Worm (Caenorhabditis elegans): ENCODE results near the gene acr-12.

Gene acr-12

DNA sequence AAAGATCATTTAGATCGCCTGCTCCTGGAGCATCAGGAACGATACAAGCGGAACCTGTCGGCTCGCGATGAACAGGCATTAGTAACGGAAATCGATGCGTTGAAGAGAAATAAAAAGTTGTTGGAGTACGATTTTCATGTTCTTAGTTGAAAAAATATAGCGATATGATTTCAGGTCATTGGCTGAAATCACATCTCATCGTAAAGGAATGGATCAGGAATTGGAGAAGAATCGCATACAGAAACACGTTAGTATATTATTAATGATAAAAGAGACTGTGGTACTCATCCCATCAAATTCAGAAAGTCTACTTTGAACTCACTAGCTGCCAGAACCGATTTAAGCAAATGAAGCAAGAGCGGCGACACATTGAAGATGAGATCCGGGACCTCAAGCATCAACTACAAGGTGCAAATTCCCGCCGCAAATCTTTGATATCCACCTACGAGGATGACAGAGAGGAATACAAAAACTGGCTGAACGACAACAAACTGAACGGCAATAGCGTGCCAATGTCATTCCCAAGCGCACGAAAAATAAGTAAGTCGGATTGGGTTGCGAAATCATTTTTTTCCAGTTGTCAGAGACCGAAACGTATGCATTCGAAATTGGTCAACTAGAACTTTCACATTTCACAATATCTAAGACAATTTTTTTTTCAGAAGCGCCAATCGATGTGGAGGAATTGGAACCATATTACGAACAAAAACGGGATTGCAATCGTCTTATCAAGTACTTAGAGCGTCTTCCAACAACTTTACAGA lies 2.5 kb upstream of the acr-12 start:
- TF ChIP-seq aly-2 (tag; optimal IDR thresholded peaks at IDR 0.05): no peak
- TF ChIP-seq jun-1 (tag; optimal IDR thresholded peaks at IDR 0.05): no peak
- no peak for TF ChIP-seq dve-1 (tag; optimal IDR thresholded peaks at IDR 0.05; ENCODE audit: insufficient read depth)
- TF ChIP-seq unc-62 (GFP tag; optimal IDR thresholded peaks at IDR 0.05 in 1 of 2): peak in 1 of 2 experiments; percentile 92
- no peak for TF ChIP-seq unc-62 (tag; optimal IDR thresholded peaks at IDR 0.05)

DNA sequence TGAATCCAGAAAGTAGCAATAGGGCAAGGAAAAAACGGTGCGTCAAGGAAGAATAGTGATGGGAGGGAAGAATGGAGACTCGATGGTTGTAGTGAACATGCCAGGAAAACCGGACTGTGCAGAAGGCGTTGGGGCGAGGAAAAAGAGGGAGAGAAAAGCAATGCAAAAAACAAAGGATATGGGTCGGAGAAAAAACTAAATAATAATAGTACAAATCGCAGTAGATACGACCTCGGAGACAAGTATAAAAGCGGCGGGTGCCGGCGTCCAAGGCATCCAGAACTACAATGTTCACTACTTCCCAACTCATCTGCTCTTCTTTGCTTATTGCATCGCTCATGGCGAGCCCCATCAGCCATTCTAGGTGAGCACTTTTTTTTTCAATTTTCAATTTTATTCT lies 4.1 kb downstream of the acr-12 start, which contains the start of gene R01E6.5:
TSS of gene R01E6.5 (plus strand) at position 301 of the 400 bp plus-strand sequence.
- TF ChIP-seq snpc-4 (tag; optimal IDR thresholded peaks at IDR 0.05): no peak
- TF ChIP-seq dmd-8 (GFP tag; IDR thresholded peaks at IDR 0.05): no peak
- TF ChIP-seq egl-43 (GFP tag; IDR thresholded peaks at IDR 0.05): no peak
- no peak for TF ChIP-seq ztf-11 (tag; optimal IDR thresholded peaks at IDR 0.05)
- no peak for TF ChIP-seq fos-1 (tag; optimal IDR thresholded peaks at IDR 0.05)

DNA sequence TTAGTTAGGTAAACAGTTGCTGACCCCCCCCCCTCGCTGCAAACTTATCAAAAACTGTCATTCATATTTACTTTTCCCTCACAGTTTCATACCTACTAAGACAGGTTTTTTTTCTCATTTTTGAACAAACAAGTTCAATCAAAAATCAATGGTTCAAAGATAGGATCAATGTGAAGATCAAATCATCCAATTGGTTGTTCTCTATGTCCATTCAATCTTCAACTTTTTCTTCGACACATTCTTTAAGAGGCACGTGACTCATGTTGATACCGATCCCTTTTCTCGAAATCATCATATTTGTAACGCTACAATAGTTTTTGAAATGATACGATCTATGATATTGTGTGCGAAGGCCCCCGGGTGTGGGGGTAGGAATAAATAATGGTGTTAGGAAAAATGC lies 7.0 kb downstream of the acr-12 start:
- TF ChIP-seq mdl-1 (tag; optimal IDR thresholded peaks at IDR 0.05) (peak in 1 of 2 experiments; percentile 51), nhr-11 (tag; optimal IDR thresholded peaks at IDR 0.05) (peak; percentile 13), hlh-11 (tag; optimal IDR thresholded peaks at IDR 0.05) (peak; percentile 61), spr-1 (tag; optimal IDR thresholded peaks at IDR 0.05) (no peak), dmd-9 (GFP tag; IDR thresholded peaks at IDR 0.05) (no peak), mep-1 (tag; optimal IDR thresholded peaks at IDR 0.05) (peak; percentile 18), sdz-12 (GFP tag; optimal IDR thresholded peaks at IDR 0.05) (no peak), ZK546.5 (tag; optimal IDR thresholded peaks at IDR 0.05) (no peak), dmd-6 (GFP tag; IDR thresholded peaks at IDR 0.05) (peak; percentile 58), nhr-28 (tag; optimal IDR thresholded peaks at IDR 0.05) (peak; percentile 76), zfp-3 (GFP tag; conservative IDR thresholded peaks at IDR 0.05) (no peak), zag-1 (tag; optimal IDR thresholded peaks at IDR 0.05) (no peak), nhr-25 (tag; optimal IDR thresholded peaks at IDR 0.05; ENCODE audit: borderline replicate concordance, insufficient read depth) (no peak), Y75B8A.6 (GFP tag; IDR thresholded peaks at IDR 0.05) (no peak), zip-11 (GFP tag; IDR thresholded peaks at IDR 0.05) (no peak), set-16 (GFP tag; IDR thresholded peaks at IDR 0.05) (no peak), unc-62 (GFP tag; optimal IDR thresholded peaks at IDR 0.05 in 1 of 2) (peak in 1 of 2 experiments; percentile 96), unc-62 (tag; optimal IDR thresholded peaks at IDR 0.05) (no peak), zfp-2 (tag; optimal IDR thresholded peaks at IDR 0.05) (no peak), nhr-10 (tag; optimal IDR thresholded peaks at IDR 0.05) (peak; percentile 13), F10B5.3 (tag; optimal IDR thresholded peaks at IDR 0.05) (no peak), ceh-82 (tag; optimal IDR thresholded peaks at IDR 0.05) (no peak), hlh-30 (tag; optimal IDR thresholded peaks at IDR 0.05; ENCODE audit: insufficient read depth) (peak; percentile 52), dve-1 (tag; optimal IDR thresholded peaks at IDR 0.05; ENCODE audit: insufficient read depth) (peak; percentile 68), nhr-48 (tag; optimal IDR thresholded peaks at IDR 0.05) (no peak), mxl-3 (GFP tag; optimal IDR thresholded peaks at IDR 0.05) (no peak), duxl-1 (tag; optimal IDR thresholded peaks at IDR 0.05; ENCODE audit: poor library complexity) (no peak), lsy-2 (tag; optimal IDR thresholded peaks at IDR 0.05) (peak in 1 of 2 experiments; percentile 35), vab-7 (GFP tag; IDR thresholded peaks at IDR 0.05) (no peak), daf-16 (GFP tag; optimal IDR thresholded peaks at IDR 0.05) (no peak), daf-16 (tag; optimal IDR thresholded peaks at IDR 0.05) (peak; percentile 25), F44E2.7 (GFP tag; IDR thresholded peaks at IDR 0.05) (no peak), hmg-1.1 (GFP tag; IDR thresholded peaks at IDR 0.05) (no peak), lin-39 (tag; optimal IDR thresholded peaks at IDR 0.05) (no peak), saeg-2 (GFP tag; IDR thresholded peaks at IDR 0.05) (no peak)
